Worm (Caenorhabditis elegans): ENCODE measurements around the gene Y77E11A.7.

Gene Y77E11A.7

DNA sequence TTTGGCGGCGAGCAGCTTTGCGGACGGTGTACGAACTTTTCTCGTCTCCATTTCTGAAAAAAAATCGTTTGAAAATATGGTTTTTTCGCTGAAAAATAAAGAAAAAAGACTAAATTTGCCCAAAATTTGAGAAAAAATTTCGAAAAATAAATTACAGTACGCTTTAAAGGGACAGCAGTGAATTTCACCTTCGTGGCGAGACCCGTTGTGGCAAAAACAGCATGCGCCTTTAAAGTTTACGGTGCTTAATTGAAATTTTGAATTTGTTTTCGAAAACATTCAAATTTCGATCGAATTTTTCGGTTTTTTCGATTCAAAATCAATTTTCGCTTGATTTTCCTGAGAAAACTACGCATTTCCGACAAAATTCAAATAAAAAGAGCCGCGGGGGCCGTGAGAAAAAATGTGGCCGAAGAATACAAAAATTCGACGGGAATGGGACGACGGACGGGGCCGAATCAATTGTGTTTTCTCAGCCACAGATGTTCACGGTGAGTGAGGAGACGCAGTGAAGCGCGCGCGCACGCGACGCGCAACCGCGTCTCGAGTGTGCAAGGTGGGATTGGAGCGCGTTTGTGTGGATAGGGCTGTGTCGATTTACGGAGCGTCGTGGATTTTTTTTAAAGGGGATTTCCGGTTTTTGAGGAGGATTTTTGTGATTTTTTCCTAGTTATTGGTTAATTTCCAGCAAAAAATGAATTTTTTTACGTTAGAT, at the start of gene Y77E11A.7 (continued):
- TF ChIP-seq ztf-3 (GFP tag; optimal IDR thresholded peaks at IDR 0.05), result no peak

DNA sequence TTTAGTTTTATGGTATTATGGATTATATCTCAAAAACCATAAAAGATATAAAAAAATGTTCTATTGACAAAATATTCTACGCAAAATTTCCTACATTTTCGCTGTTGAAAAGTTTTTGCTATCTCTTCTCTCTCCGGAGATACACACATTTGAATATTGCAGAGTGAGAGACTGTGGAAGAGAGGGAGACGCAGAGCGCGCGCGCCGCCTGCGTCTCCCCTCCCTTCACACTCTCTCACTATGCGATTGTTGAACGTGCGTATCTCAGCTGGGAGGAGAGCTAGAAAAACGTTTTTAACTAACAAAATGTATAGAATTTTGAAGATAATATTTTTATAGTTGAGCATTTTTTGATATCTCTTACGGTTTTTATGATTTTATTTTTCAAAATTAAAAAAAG, 49.4 kb upstream of the Y77E11A.7 start:
- TF ChIP-seq F57A8.1 (GFP tag; optimal IDR thresholded peaks at IDR 0.05), result no peak
- no peak for TF ChIP-seq snpc-4 (GFP tag; optimal IDR thresholded peaks at IDR 0.05)
- TF ChIP-seq snpc-4 (tag; optimal IDR thresholded peaks at IDR 0.05), result no peak
- no peak for TF ChIP-seq ztf-6 (GFP tag; IDR thresholded peaks at IDR 0.05)
- TF ChIP-seq hmg-1.2 (GFP tag; IDR thresholded peaks at IDR 0.05), result peak; percentile 85
- no peak for TF ChIP-seq hlh-12 (tag; optimal IDR thresholded peaks at IDR 0.05)
- TF ChIP-seq nhr-90 (tag; optimal IDR thresholded peaks at IDR 0.05), result no peak
- no peak for TF ChIP-seq ceh-91 (GFP tag; IDR thresholded peaks at IDR 0.05)
- TF ChIP-seq atf-7 (tag; optimal IDR thresholded peaks at IDR 0.05), result no peak
- TF ChIP-seq egrh-3 (GFP tag; IDR thresholded peaks at IDR 0.05), result peak; percentile 35; the same call in 1 of the 2 replicates

DNA sequence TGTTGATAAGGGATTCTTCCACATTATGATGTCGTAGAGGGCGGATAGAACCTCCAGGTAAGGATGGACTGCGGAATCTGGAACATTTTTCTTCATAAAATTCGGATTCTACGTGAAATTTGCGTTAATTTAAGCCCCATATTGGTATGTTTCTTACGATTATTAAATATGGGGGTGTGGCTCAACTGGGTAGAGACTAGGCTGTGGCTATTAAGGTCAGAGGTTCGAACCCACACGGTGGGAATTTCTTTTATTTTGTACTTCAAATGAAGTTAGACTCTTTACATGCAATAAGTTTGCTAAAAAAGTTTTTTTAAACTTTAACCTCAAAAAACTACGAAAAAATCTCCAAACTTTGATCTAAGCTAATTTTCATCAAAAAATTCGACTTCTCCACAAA, 45.8 kb upstream of the Y77E11A.7 start:
- peak; percentile 77 for TF ChIP-seq tbp1 (GFP tag; optimal IDR thresholded peaks at IDR 0.05)
- TF ChIP-seq B0261.1 (tag; optimal IDR thresholded peaks at IDR 0.05), result peak; percentile 44
- TF ChIP-seq egrh-3 (GFP tag; IDR thresholded peaks at IDR 0.05), result no peak
- no peak for TF ChIP-seq chd-7 (tag; optimal IDR thresholded peaks at IDR 0.05)
- TF ChIP-seq rpc-1 (optimal IDR thresholded peaks at IDR 0.05), result peak; percentile 47
- peak; percentile 71 for TF ChIP-seq rpc-1 (tag; optimal IDR thresholded peaks at IDR 0.05)

DNA sequence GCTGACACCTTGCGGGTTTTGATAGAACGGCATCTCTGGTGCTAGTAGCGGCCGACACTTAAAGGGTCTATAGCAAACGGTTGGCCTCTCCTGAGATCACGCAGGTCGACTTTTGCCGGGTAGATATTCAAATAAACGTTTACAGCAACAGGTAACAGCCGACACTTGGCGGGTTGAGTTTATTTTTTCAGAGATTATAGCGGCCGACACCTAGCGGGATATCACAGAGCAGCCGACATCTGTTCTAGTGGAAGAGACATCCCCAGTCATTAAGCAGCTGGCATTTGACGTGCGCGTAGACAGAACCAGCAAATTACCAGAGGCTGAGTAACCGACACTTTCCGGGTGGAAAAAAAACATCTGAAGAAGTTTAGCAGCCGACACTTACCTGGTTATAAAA, 41.8 kb upstream of the Y77E11A.7 start:
- no peak for TF ChIP-seq F37B4.10 (GFP tag; IDR thresholded peaks at IDR 0.05)
- no peak for TF ChIP-seq snpc-4 (GFP tag; optimal IDR thresholded peaks at IDR 0.05)
- peak in 1 of 4 experiments; percentile 24 for TF ChIP-seq snpc-4 (tag; optimal IDR thresholded peaks at IDR 0.05)

DNA sequence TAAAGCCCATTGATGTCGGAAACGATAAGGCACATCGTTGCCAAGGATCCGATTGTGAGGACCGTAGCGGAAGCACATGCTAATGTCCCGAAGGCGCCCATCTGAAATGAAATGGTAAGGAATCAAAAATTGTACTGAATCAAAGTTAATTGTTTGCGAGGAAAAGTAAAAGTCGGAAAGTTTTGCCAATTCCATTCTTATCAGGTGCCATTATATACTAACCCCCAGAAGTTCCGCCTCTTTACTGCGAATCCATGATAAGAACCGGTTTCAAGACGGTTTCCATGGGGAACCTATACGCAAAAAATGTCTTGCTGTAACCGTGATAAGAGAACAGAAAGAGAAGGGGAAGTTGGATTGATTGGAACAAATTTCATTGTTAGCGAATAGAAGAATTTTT, 41.0 kb upstream of the Y77E11A.7 start, which contains the start of gene col-106:
Gene col-106, minus strand, starts transcription at position 101 of the 400 bp plus-strand sequence.
- TF ChIP-seq nhr-179 (tag; optimal IDR thresholded peaks at IDR 0.05) (no peak), repo-1 (tag; optimal IDR thresholded peaks at IDR 0.05) (no peak), lin-40 (tag; optimal IDR thresholded peaks at IDR 0.05) (no peak), bed-2 (GFP tag; IDR thresholded peaks at IDR 0.05) (no peak), bed-1 (GFP tag; IDR thresholded peaks at IDR 0.05) (no peak), nhr-120 (GFP tag; IDR thresholded peaks at IDR 0.05) (no peak), chd-7 (tag; optimal IDR thresholded peaks at IDR 0.05) (no peak), ztf-25 (GFP tag; IDR thresholded peaks at IDR 0.05) (no peak), dpff-1 (tag; optimal IDR thresholded peaks at IDR 0.05) (no peak), F52B5.7 (tag; optimal IDR thresholded peaks at IDR 0.05) (no peak), ama-1 (optimal IDR thresholded peaks at IDR 0.05) (no peak), ama-1 (GFP tag; optimal IDR thresholded peaks at IDR 0.05) (no peak), F22D6.2 (tag; optimal IDR thresholded peaks at IDR 0.05) (no peak), madf-3 (GFP tag; IDR thresholded peaks at IDR 0.05) (no peak), lin-54 (GFP tag; optimal IDR thresholded peaks at IDR 0.05) (no peak), sdz-38 (tag; optimal IDR thresholded peaks at IDR 0.05) (no peak), ZK185.1 (tag; optimal IDR thresholded peaks at IDR 0.05; ENCODE audit: poor library complexity, severe bottlenecking) (no peak), mes-4 (tag; optimal IDR thresholded peaks at IDR 0.05) (no peak)
